Fruit fly (Drosophila melanogaster) S2 (cell line): ENCODE measurements around the gene Npc2h.

Experiments used
- CG8478 ChIP-seq: fragments of >200 bp; optimal IDR thresholded peaks from 2 replicates; lab custom pipeline; 2018
- CTCF ChIP-seq, 2 experiments: fragments of >200 bp; optimal IDR thresholded peaks; 2 replicates each; lab custom pipeline; 2018

The Npc2h gene

dm6 chr3R:30766922-30767504 is 20.9 kb upstream of the Npc2h start:
- TF ChIP-seq CG8478 (no peak), CTCF (optimal IDR thresholded peaks at IDR 0.05; lab: Kevin White, UChicago) (no peak)

DNA sequence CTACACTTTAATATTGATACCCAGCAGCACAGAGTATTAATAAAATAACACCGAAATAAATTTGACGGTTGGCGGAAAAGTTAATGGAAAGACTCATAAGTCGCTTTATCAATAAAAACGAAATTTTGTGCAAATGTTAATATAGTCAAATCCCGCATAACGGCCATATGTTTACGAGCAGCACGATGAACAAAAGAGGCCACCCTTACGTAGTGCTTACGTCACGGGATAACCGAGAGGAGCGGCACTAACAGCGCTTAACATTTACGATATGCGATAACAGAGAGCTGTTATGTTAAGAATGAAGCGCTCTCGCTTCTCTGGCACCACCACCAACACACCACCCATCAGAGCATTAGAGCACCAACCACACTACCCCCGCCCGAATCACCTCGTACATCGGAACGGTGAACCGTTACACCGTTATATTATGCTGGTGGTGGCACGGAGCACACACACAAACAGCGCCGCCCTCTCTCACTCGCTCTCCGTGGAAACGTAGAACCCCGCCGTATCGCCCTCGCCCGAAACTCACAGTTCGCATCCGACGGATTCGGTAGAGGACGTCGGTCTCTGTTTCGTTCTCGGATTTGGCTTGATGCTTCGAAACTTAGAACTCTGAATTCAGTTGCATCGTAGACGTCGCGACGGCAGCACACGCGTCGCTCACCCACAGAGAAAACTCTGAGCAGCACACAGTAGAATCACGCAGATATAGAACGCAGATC is 19.4 kb upstream of the Npc2h start, which contains the start of gene zfh1:
Gene zfh1 (plus strand): TSS at position 621 of the 728 bp plus-strand sequence.
- TF ChIP-seq CG8478 (no peak), CTCF (optimal IDR thresholded peaks at IDR 0.05; lab: Kevin White, UChicago) (no peak)

dm6 chr3R:30764121-30764520 is 18.0 kb upstream of the Npc2h start:
- peak; percentile 14 to 45 for TF ChIP-seq CTCF (optimal IDR thresholded peaks at IDR 0.05; lab: Kevin White, UChicago)
- TF ChIP-seq CG8478 = peak; percentile 46

- TF ChIP-seq CTCF (optimal IDR thresholded peaks at IDR 0.05; lab: Kevin White, UChicago) = no peak
- no peak for TF ChIP-seq CG8478
Measured at dm6 chr3R:30762230-30762629, 16.1 kb upstream of the Npc2h start.

- no peak for TF ChIP-seq CG8478
- TF ChIP-seq CTCF (optimal IDR thresholded peaks at IDR 0.05; lab: Kevin White, UChicago) = no peak
Measured at dm6 chr3R:30761140-30761539, 15.1 kb upstream of the Npc2h start.

dm6 chr3R:30758725-30759714 is 12.9 kb upstream of the Npc2h start:
- no peak for TF ChIP-seq CTCF (optimal IDR thresholded peaks at IDR 0.05; lab: Kevin White, UChicago)
- TF ChIP-seq CG8478 = no peak

DNA sequence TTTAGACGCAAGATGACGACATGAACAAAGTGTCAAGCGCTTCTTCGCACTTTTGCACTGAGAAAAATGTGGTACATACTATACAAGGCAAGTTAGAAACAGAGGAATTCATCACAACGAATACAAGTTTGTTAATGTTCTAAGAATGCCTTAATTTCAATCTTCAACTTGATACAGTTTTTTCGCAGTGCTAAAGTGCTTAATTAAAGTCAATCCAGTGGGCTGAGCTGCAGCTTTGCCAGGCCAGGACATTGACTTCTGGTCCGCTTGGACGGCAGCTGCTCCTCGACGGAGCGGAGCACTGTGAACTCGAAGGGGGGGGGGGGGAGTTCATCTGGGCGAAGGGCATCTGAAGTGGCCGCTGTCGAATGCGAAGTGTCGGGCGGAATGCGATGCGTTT is 10.1 kb upstream of the Npc2h start:
- TF ChIP-seq CTCF (optimal IDR thresholded peaks at IDR 0.05; lab: Kevin White, UChicago) = no peak
- no peak for TF ChIP-seq CG8478

dm6 chr3R:30754488-30755223 is 8.6 kb upstream of the Npc2h start:
- TF ChIP-seq CG8478 = no peak
- no peak for TF ChIP-seq CTCF (optimal IDR thresholded peaks at IDR 0.05; lab: Kevin White, UChicago)

- TF ChIP-seq CTCF (optimal IDR thresholded peaks at IDR 0.05; lab: Kevin White, UChicago) (no peak), CG8478 (no peak)
Measured at dm6 chr3R:30750898-30751297, 4.8 kb upstream of the Npc2h start.

DNA sequence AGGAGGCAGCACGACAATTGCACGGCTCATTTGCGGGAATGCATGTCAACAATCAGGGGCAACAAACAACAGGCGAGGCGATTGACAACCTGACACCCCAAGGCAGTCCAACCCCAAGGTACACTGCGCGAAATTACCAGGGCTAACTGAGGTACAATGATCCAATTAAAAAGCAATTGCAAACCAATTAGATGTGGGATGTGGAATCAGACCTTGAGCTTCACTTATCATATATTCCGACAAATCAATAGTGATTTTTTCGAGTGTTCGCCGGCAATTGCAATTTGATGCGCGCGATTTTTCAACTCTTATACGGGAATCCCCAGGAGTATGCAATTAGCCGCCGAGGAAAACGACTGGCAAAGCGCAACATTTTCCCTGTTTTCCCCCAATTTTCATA is 949 bp upstream of the Npc2h start:
- TF ChIP-seq CG8478 (no peak), CTCF (optimal IDR thresholded peaks at IDR 0.05; lab: Kevin White, UChicago) (no peak)

DNA sequence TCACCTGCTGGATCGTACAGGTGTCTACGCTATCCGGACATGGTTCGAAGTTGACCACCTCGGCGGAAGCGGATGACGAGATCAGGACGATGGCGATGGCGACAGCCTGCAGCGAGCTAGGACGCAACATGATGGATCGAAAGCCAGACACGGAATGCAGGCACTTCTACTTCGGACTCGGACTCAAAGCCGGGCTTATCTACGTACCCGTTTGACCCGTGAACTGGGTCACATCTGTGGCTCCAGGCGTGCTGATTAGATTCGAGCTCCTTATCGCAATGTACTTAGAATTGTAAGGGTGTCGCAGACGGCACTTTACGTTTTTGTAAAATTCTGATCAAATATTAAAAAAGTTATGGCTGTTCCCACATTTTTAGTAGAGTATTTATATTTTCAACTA is 986 bp downstream of the Npc2h start, which contains the start of gene Npc2g:
Gene Npc2g (minus strand): TSS at position 160 of the 400 bp plus-strand sequence.
- no peak for TF ChIP-seq CTCF (optimal IDR thresholded peaks at IDR 0.05; lab: Kevin White, UChicago)
- TF ChIP-seq CG8478 = no peak

DNA sequence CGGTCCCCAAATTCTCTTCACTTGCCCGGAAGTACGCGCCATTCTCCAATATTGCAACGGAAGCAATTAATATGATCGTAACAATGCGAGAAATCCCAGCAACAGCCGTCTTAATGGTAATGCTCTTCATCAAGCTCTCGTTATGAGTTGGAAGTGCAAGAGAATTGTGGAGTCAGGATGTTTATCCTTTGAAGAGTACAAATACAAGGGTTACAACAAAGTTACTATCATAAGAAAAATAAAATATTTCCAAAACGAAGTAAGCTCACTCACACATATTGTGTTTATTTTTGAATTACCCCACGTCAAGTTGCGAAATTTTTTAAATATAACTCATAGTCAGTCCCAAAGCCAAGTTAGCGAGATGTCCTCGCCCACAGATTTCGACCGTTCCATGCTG is 3.5 kb downstream of the Npc2h start, which contains the start of gene CG15543:
Gene CG15543 (plus strand): TSS at position 301 of the 400 bp plus-strand sequence.
- TF ChIP-seq CG8478 = no peak
- TF ChIP-seq CTCF (optimal IDR thresholded peaks at IDR 0.05; lab: Kevin White, UChicago) = no peak

DNA sequence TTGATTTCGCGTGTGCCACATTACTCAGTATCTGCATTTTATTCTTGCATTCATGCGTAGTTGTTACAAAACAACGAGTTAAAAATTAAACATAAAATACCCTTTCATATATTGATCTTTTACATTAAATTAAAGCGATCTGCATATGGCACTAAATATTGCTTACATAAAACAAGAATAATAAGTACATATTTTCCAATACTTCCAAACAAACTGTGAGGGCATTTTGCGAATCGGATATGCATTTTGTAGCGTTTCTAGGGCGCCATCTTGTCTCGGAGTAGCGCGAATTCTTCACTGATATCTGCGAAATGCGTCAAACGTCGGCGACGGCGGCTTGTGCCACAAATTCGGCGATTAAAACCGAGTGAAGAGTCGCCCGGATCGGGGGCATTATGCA is 4.7 kb downstream of the Npc2h start:
- TF ChIP-seq CG8478 (no peak), CTCF (optimal IDR thresholded peaks at IDR 0.05; lab: Kevin White, UChicago) (no peak)

dm6 chr3R:30735047-30735446 is 11.0 kb downstream of the Npc2h start:
- no peak for TF ChIP-seq CG8478
- no peak for TF ChIP-seq CTCF (optimal IDR thresholded peaks at IDR 0.05; lab: Kevin White, UChicago)

dm6 chr3R:30734576-30734975 is 11.5 kb downstream of the Npc2h start:
- TF ChIP-seq CG8478 (no peak), CTCF (optimal IDR thresholded peaks at IDR 0.05; lab: Kevin White, UChicago) (no peak)
